Fruit fly (Drosophila melanogaster) whole organism, embryonic: Measurements from ENCODE around the gene cd.

Source experiments
- Bgb ChIP-seq: fragments of 200-800 bp; sonication (Bioruptor generic); IDR thresholded peaks from 2 replicates; pipeline ENCODE4 v1.3.6; 2022; ENCODE audit warnings: missing biosample characterization, missing genetic modification characterization; ENCODE audit not compliant: partially characterized antibody
- CG11560 ChIP-seq: fragments of 200-800 bp; sonication (Bioruptor generic); IDR thresholded peaks from 3 replicates; pipeline ENCODE4 v1.3.6; 2022; ENCODE audit warnings: missing biosample characterization, missing genetic modification characterization
- CG13287 ChIP-seq: fragments of 200-800 bp; sonication (Bioruptor generic); IDR thresholded peaks from 2 replicates; pipeline ENCODE4 v1.3.6; 2022; ENCODE audit warnings: missing biosample characterization, missing genetic modification characterization; ENCODE audit not compliant: partially characterized antibody
- CG1529 ChIP-seq: fragments of 200-800 bp; sonication (Bioruptor generic); optimal IDR thresholded peaks from 3 replicates; lab custom pipeline; 2018; ENCODE audit warnings: missing biosample characterization, missing genetic modification characterization
- CG1603 ChIP-seq: fragments of 200-800 bp; sonication (Bioruptor generic); optimal IDR thresholded peaks from 2 replicates; lab custom pipeline; 2019; ENCODE audit warnings: missing biosample characterization, mild to moderate bottlenecking, missing genetic modification characterization, moderate library complexity
- CG1647 ChIP-seq: fragments of 200-800 bp; sonication (Bioruptor generic); optimal IDR thresholded peaks from 3 replicates; lab custom pipeline; 2016; ENCODE audit warnings: missing biosample characterization, missing genetic modification characterization
- CG17385 ChIP-seq: fragments of 200-800 bp; sonication (Bioruptor generic); optimal IDR thresholded peaks from 3 replicates; lab custom pipeline; 2018; ENCODE audit warnings: missing biosample characterization, mild to moderate bottlenecking, missing genetic modification characterization
- CG18262 ChIP-seq: fragments of 200-800 bp; optimal IDR thresholded peaks from 3 replicates; lab custom pipeline; 2019; ENCODE audit warnings: missing biosample characterization, mild to moderate bottlenecking, missing genetic modification characterization, moderate library complexity
- CG2129 ChIP-seq: fragments of 200-800 bp; sonication (Bioruptor generic); IDR thresholded peaks from 2 replicates; pipeline ENCODE4 v1.3.6; 2022; ENCODE audit warnings: missing biosample characterization, missing genetic modification characterization; ENCODE audit not compliant: partially characterized antibody
- CG2678 ChIP-seq: fragments of 200-800 bp; sonication (Bioruptor generic); optimal IDR thresholded peaks from 3 replicates; lab custom pipeline; 2019; ENCODE audit warnings: missing biosample characterization, mild to moderate bottlenecking, missing genetic modification characterization, moderate library complexity
- CG2712 ChIP-seq: fragments of 200-800 bp; optimal IDR thresholded peaks from 3 replicates; lab custom pipeline; 2019; ENCODE audit warnings: missing biosample characterization, mild to moderate bottlenecking, missing genetic modification characterization, moderate library complexity
- CG32772 ChIP-seq: fragments of 200-800 bp; sonication (Bioruptor generic); IDR thresholded peaks from 2 replicates; pipeline ENCODE4 v1.3.6; 2022; ENCODE audit warnings: missing biosample characterization, missing genetic modification characterization
- CG4617 ChIP-seq: fragments of 200-800 bp; sonication (Bioruptor generic); optimal IDR thresholded peaks from 3 replicates; lab custom pipeline; 2016; ENCODE audit warnings: missing biosample characterization, missing genetic modification characterization, borderline replicate concordance
- CG7963 ChIP-seq: fragments of 200-800 bp; sonication (Bioruptor generic); IDR thresholded peaks from 3 replicates; pipeline ENCODE4 v1.3.6; 2022; ENCODE audit warnings: missing biosample characterization, missing genetic modification characterization; ENCODE audit not compliant: partially characterized antibody
- CG9797 ChIP-seq: fragments of 200-800 bp; sonication (Bioruptor generic); optimal IDR thresholded peaks from 3 replicates; lab custom pipeline; 2018; ENCODE audit warnings: missing biosample characterization, mild to moderate bottlenecking, missing genetic modification characterization
- CTCF ChIP-seq: fragments of 200-800 bp; sonication (Bioruptor generic); optimal IDR thresholded peaks from 2 replicates; lab custom pipeline; 2017; ENCODE audit warnings: missing biosample characterization, mild to moderate bottlenecking, missing genetic modification characterization, moderate library complexity
- Dll ChIP-seq: fragments of 200-800 bp; sonication (Bioruptor generic); IDR thresholded peaks from 4 replicates; pipeline ENCODE4 v1.3.6; 2022; ENCODE audit warnings: missing biosample characterization, missing genetic modification characterization; ENCODE audit not compliant: partially characterized antibody
- Dp ChIP-seq: fragments of 200-800 bp; sonication (Bioruptor generic); optimal IDR thresholded peaks from 2 replicates; lab custom pipeline; 2018; ENCODE audit warnings: missing biosample characterization, mild to moderate bottlenecking, missing genetic modification characterization, moderate library complexity
- Dref ChIP-seq: fragments of 200-800 bp; sonication (Bioruptor generic); IDR thresholded peaks from 2 replicates; pipeline ENCODE4 v1.3.6; 2022; ENCODE audit warnings: missing biosample characterization, missing genetic modification characterization
- Drgx ChIP-seq: fragments of 200-800 bp; sonication (Bioruptor generic); IDR thresholded peaks from 2 replicates; pipeline ENCODE4 v1.3.6; 2022; ENCODE audit warnings: missing biosample characterization, missing genetic modification characterization
- Ets97D ChIP-seq: fragments of 200-800 bp; sonication (Bioruptor generic); optimal IDR thresholded peaks from 3 replicates; lab custom pipeline; 2016; ENCODE audit warnings: missing biosample characterization, missing genetic modification characterization
- Fer1 ChIP-seq: fragments of 200-800 bp; sonication (Bioruptor generic); optimal IDR thresholded peaks from 2 replicates; lab custom pipeline; 2017; ENCODE audit warnings: missing biosample characterization, mild to moderate bottlenecking, missing genetic modification characterization
- Hand ChIP-seq: fragments of 200-800 bp; sonication (Bioruptor generic); optimal IDR thresholded peaks from 2 replicates; lab custom pipeline; 2017; ENCODE audit warnings: mild to moderate bottlenecking, missing biosample characterization, missing genetic modification reagents, missing genetic modification characterization
- HmgZ ChIP-seq: fragments of 200-800 bp; sonication (Bioruptor generic); optimal IDR thresholded peaks from 2 replicates; lab custom pipeline; 2018; ENCODE audit warnings: missing biosample characterization, mild to moderate bottlenecking, missing genetic modification characterization
- Hr51 ChIP-seq, 2 experiments: fragments of 200-800 bp; sonication (Bioruptor generic); optimal IDR thresholded peaks; 2 replicates in 1 of 2; 3 replicates in 1 of 2; lab custom pipeline; 2016 to 2018; ENCODE audit warnings: missing biosample characterization in 2 of 2, missing genetic modification characterization in 2 of 2, mild to moderate bottlenecking in 1 of 2, moderate library complexity in 1 of 2
- MBD-R2 ChIP-seq: fragments of 200-800 bp; sonication (Bioruptor generic); IDR thresholded peaks from 2 replicates; pipeline ENCODE4 v1.3.6; 2022; ENCODE audit warnings: missing biosample characterization, missing genetic modification characterization
- MESR4 ChIP-seq: fragments of 200-800 bp; sonication (Bioruptor generic); optimal IDR thresholded peaks from 2 replicates; lab custom pipeline; 2018; ENCODE audit warnings: missing biosample characterization, mild to moderate bottlenecking, missing genetic modification characterization, moderate library complexity
- Opbp ChIP-seq: fragments of 200-800 bp; sonication (Bioruptor generic); IDR thresholded peaks from 3 replicates; pipeline ENCODE4 v1.3.6; 2022; ENCODE audit warnings: missing biosample characterization, missing genetic modification characterization; ENCODE audit not compliant: partially characterized antibody
- Pdp1 ChIP-seq, 2 experiments: fragments of 200-800 bp; sonication (Bioruptor generic); optimal IDR thresholded peaks; 3 replicates each; lab custom pipeline; 2016; ENCODE audit warnings: missing biosample characterization in 2 of 2, missing genetic modification characterization in 2 of 2, mild to moderate bottlenecking in 1 of 2, moderate library complexity in 1 of 2
- Scr ChIP-seq: fragments of 200-800 bp; sonication (Bioruptor generic); IDR thresholded peaks from 2 replicates; pipeline ENCODE4 v1.3.6; 2022; ENCODE audit warnings: missing biosample characterization, missing genetic modification characterization; ENCODE audit not compliant: partially characterized antibody
- Sin3A ChIP-seq: fragments of >200 bp; optimal IDR thresholded peaks from 2 replicates; lab custom pipeline; 2018
- abd-A ChIP-seq: fragments of 200-800 bp; sonication (Bioruptor generic); optimal IDR thresholded peaks from 3 replicates; lab custom pipeline; 2019; ENCODE audit warnings: missing biosample characterization, mild to moderate bottlenecking, missing genetic modification characterization, moderate library complexity
- ato ChIP-seq: fragments of 200-800 bp; sonication (Bioruptor generic); IDR thresholded peaks from 2 replicates; pipeline ENCODE4 v1.3.6; 2022; ENCODE audit warnings: missing biosample characterization, missing genetic modification characterization; ENCODE audit not compliant: partially characterized antibody
- bsh ChIP-seq, 2 experiments: fragments of 200-800 bp; sonication (Bioruptor generic); optimal IDR thresholded peaks; 2 replicates each; lab custom pipeline; 2017 to 2018; ENCODE audit warnings: mild to moderate bottlenecking in 2 of 2, missing biosample characterization in 2 of 2, missing genetic modification characterization in 2 of 2, moderate library complexity in 1 of 2
- cg ChIP-seq: fragments of 200-800 bp; sonication (Bioruptor generic); optimal IDR thresholded peaks from 3 replicates; lab custom pipeline; 2019; ENCODE audit warnings: missing biosample characterization, mild to moderate bottlenecking, missing genetic modification characterization, moderate library complexity
- dimm ChIP-seq: fragments of 200-800 bp; sonication (Bioruptor generic); IDR thresholded peaks from 2 replicates; pipeline ENCODE4 v1.3.6; 2022; ENCODE audit warnings: missing biosample characterization, missing genetic modification characterization
- en ChIP-seq: fragments of 200-800 bp; sonication (Bioruptor generic); optimal IDR thresholded peaks from 2 replicates; lab custom pipeline; 2016; ENCODE audit warnings: missing biosample characterization, missing genetic modification characterization
- fd102C ChIP-seq: fragments of 200-800 bp; sonication (Bioruptor generic); optimal IDR thresholded peaks from 2 replicates; lab custom pipeline; 2018; ENCODE audit warnings: missing biosample characterization, mild to moderate bottlenecking, missing genetic modification characterization, moderate library complexity
- hb ChIP-seq: fragments of 200-800 bp; sonication (Bioruptor generic); IDR thresholded peaks from 3 replicates; pipeline ENCODE4 v1.3.6; 2022; ENCODE audit warnings: missing biosample characterization, missing genetic modification characterization; ENCODE audit not compliant: partially characterized antibody
- knrl ChIP-seq: fragments of 200-800 bp; sonication (Bioruptor generic); IDR thresholded peaks from 3 replicates; pipeline ENCODE4 v1.3.6; 2022; ENCODE audit warnings: missing biosample characterization, missing genetic modification characterization; ENCODE audit not compliant: partially characterized antibody
- lbe ChIP-seq: fragments of 200-800 bp; sonication (Bioruptor generic); optimal IDR thresholded peaks from 2 replicates; lab custom pipeline; 2016; ENCODE audit warnings: missing biosample characterization, mild to moderate bottlenecking, missing genetic modification characterization
- nerfin-1 ChIP-seq: fragments of 200-800 bp; sonication (Bioruptor generic); optimal IDR thresholded peaks from 3 replicates; lab custom pipeline; 2019; ENCODE audit warnings: missing biosample characterization, mild to moderate bottlenecking, missing genetic modification characterization, moderate library complexity
- nerfin-2 ChIP-seq: fragments of 200-800 bp; sonication (Bioruptor generic); IDR thresholded peaks from 2 replicates; pipeline ENCODE4 v1.3.6; 2022; ENCODE audit warnings: missing biosample characterization, missing genetic modification characterization; ENCODE audit not compliant: partially characterized antibody
- nmo ChIP-seq: fragments of 200-800 bp; sonication (Bioruptor generic); optimal IDR thresholded peaks from 2 replicates; lab custom pipeline; 2018; ENCODE audit warnings: missing biosample characterization, mild to moderate bottlenecking, missing genetic modification characterization, moderate library complexity
- pzg ChIP-seq: fragments of 200-800 bp; sonication (Bioruptor generic); optimal IDR thresholded peaks from 3 replicates; lab custom pipeline; 2018; ENCODE audit warnings: missing biosample characterization, mild to moderate bottlenecking, missing genetic modification characterization, moderate library complexity
- ranshi ChIP-seq: fragments of 200-800 bp; sonication (Bioruptor generic); IDR thresholded peaks from 2 replicates; pipeline ENCODE4 v1.3.6; 2022; ENCODE audit warnings: missing biosample characterization, missing genetic modification characterization
- stwl ChIP-seq: fragments of 200-800 bp; sonication (Bioruptor generic); optimal IDR thresholded peaks from 3 replicates; lab custom pipeline; 2018; ENCODE audit warnings: missing biosample characterization, mild to moderate bottlenecking, missing genetic modification characterization, moderate library complexity
- tna ChIP-seq: fragments of 200-800 bp; sonication (Bioruptor generic); IDR thresholded peaks from 2 replicates; pipeline ENCODE4 v1.3.6; 2022; ENCODE audit warnings: missing biosample characterization, missing genetic modification characterization; ENCODE audit not compliant: partially characterized antibody

Gene cd

dm6 chr3R:22720808-22721306 is 26.1 kb downstream of the cd start, which contains the start of gene wge (continued):
- TF ChIP-seq nmo (GFP tag; lab: Kevin White, UChicago) (peak; percentile 21), Dref (GFP tag; lab: Robert Waterston, UW) (peak; percentile 91), CG17385 (GFP tag; lab: Kevin White, UChicago) (peak; percentile 56), ato (GFP tag; lab: Robert Waterston, UW) (peak; percentile 84), en (GFP tag; lab: Kevin White, UChicago) (no peak), CG9797 (GFP tag; lab: Kevin White, UChicago) (peak; percentile 65), dimm (GFP tag; lab: Robert Waterston, UW) (no peak), CTCF (GFP tag; lab: Kevin White, UChicago) (peak; percentile 55), nerfin-1 (tag; lab: Kevin White, UChicago) (peak; percentile 72), fd102C (GFP tag; lab: Kevin White, UChicago) (no peak), CG4617 (peak; percentile 88), stwl (peak; percentile 48), CG2129 (peak; percentile 36; the same call in 1 of the 2 replicates), tna (GFP tag; lab: Robert Waterston, UW) (peak; percentile 58; the same call in 1 of the 2 replicates), nerfin-2 (GFP tag; lab: Robert Waterston, UW) (no peak; the same call in 1 of the 2 replicates), HmgZ (tag; lab: Kevin White, UChicago) (peak; percentile 22), Bgb (GFP tag; lab: Robert Waterston, UW) (peak; percentile 76), cg (GFP tag; lab: Kevin White, UChicago) (peak; percentile 57), Scr (GFP tag; lab: Robert Waterston, UW) (peak; percentile 64), CG2678 (tag; lab: Kevin White, UChicago) (peak; percentile 1), abd-A (tag; lab: Kevin White, UChicago) (peak; percentile 31), Opbp (GFP tag; lab: Robert Waterston, UW) (peak; percentile 58; the same call in 1 of the 3 replicates), lbe (GFP tag; lab: Kevin White, UChicago) (peak; percentile 39), CG2712 (peak; percentile 7), pzg (peak; percentile 70), CG1529 (GFP tag; lab: Kevin White, UChicago) (no peak), CG13287 (peak; percentile 79), Dp (GFP tag; lab: Kevin White, UChicago) (peak; percentile 94), CG11560 (tag; lab: Robert Waterston, UW) (peak; percentile 96), CG18262 (tag; lab: Kevin White, UChicago) (peak; percentile 18), Fer1 (GFP tag; lab: Kevin White, UChicago) (peak; percentile 16), CG1603 (tag; lab: Kevin White, UChicago) (peak; percentile 34), bsh (GFP tag; optimal IDR thresholded peaks at IDR 0.05; lab: Kevin White, UChicago) (peak in 1 of 2 experiments; percentile 94), CG32772 (GFP tag; lab: Robert Waterston, UW) (peak; percentile 60), knrl (GFP tag; lab: Robert Waterston, UW) (peak; percentile 54), CG7963 (GFP tag; lab: Robert Waterston, UW) (peak; percentile 55; the same call in 1 of the 3 replicates), Hand (GFP tag; lab: Kevin White, UChicago) (no peak), hb (GFP tag; lab: Robert Waterston, UW) (peak; percentile 67; the same call in 2 of the 3 replicates), ranshi (no peak), Dll (GFP tag; lab: Robert Waterston, UW) (peak; percentile 71; the same call in 3 of the 4 replicates), Sin3A (lab: Kevin White, UChicago) (peak; percentile 20), Drgx (GFP tag; lab: Robert Waterston, UW) (peak; percentile 40; the same call in 1 of the 2 replicates), MESR4 (GFP tag; lab: Kevin White, UChicago) (peak; percentile 74), Hr51 (GFP tag; optimal IDR thresholded peaks at IDR 0.05; lab: Kevin White, UChicago) (no peak), MBD-R2 (GFP tag; lab: Robert Waterston, UW) (0 out of 2 replicates have a peak, but pooled peaks have one; percentile 5), CG1647 (GFP tag; lab: Kevin White, UChicago) (no peak), Ets97D (GFP tag; lab: Kevin White, UChicago) (no peak), Pdp1 (GFP tag; optimal IDR thresholded peaks at IDR 0.05; lab: Kevin White, UChicago) (peak in 1 of 2 experiments; percentile 43)
